Fruit fly (Drosophila melanogaster): ENCODE measurements around the gene CG3638.

- TF ChIP-seq CG9948 (tag; optimal IDR thresholded peaks at IDR 0.05) (no peak), CG32121 (GFP tag; IDR thresholded peaks at IDR 0.05) (no peak), CG8301 (tag; optimal IDR thresholded peaks at IDR 0.05) (no peak), EcR (GFP tag; optimal IDR thresholded peaks at IDR 0.05) (peak; percentile 87), CG13204 (GFP tag; optimal IDR thresholded peaks at IDR 0.05) (no peak), CG15710 (tag; optimal IDR thresholded peaks at IDR 0.05) (no peak), rn (GFP tag; IDR thresholded peaks at IDR 0.05) (no peak), CG34367 (tag; optimal IDR thresholded peaks at IDR 0.05) (no peak), Pif1A (GFP tag; optimal IDR thresholded peaks at IDR 0.05) (no peak), CG12605 (GFP tag; IDR thresholded peaks at IDR 0.05) (no peak), Ets98B (GFP tag; IDR thresholded peaks at IDR 0.05) (no peak), fd96Ca (GFP tag; IDR thresholded peaks at IDR 0.05) (no peak), CG14655 (GFP tag; optimal IDR thresholded peaks at IDR 0.05) (no peak)
Observed at dm6 chrX:1229567-1229966, 6.9 kb downstream of the CG3638 start.
